Fruit fly (Drosophila melanogaster) whole organism, embryonic: ENCODE data around the gene Nprl3.

Source experiments
- B-H1 ChIP-seq: fragments of 200-800 bp; sonication (Bioruptor generic); IDR thresholded peaks from 3 replicates; pipeline ENCODE4 v1.3.6; 2022; ENCODE audit warnings: missing biosample characterization, missing genetic modification characterization
- Blimp-1 ChIP-seq: fragments of 200-800 bp; sonication (Bioruptor generic); optimal IDR thresholded peaks from 3 replicates; lab custom pipeline; 2018; ENCODE audit warnings: missing biosample characterization, missing genetic modification characterization, mild to moderate bottlenecking, moderate library complexity, missing genetic modification reagents
- BtbVII ChIP-seq: fragments of 200-800 bp; sonication (Bioruptor generic); optimal IDR thresholded peaks from 3 replicates; lab custom pipeline; 2017; ENCODE audit warnings: missing biosample characterization, mild to moderate bottlenecking, missing genetic modification characterization
- CG10147 ChIP-seq: fragments of 200-800 bp; sonication (Bioruptor generic); optimal IDR thresholded peaks from 2 replicates; lab custom pipeline; 2019; ENCODE audit warnings: missing biosample characterization, mild to moderate bottlenecking, missing genetic modification characterization, moderate library complexity
- CG10209 ChIP-seq: fragments of 200-800 bp; sonication (Bioruptor generic); optimal IDR thresholded peaks from 3 replicates; lab custom pipeline; 2017; ENCODE audit warnings: missing biosample characterization, mild to moderate bottlenecking, missing genetic modification characterization, missing genetic modification reagents
- CG11456 ChIP-seq: fragments of 200-800 bp; sonication (Bioruptor generic); IDR thresholded peaks from 3 replicates; pipeline ENCODE4 v1.3.6; 2022; ENCODE audit warnings: missing biosample characterization, missing genetic modification characterization
- CG11723 ChIP-seq: fragments of 200-800 bp; sonication (Bioruptor generic); optimal IDR thresholded peaks from 2 replicates; lab custom pipeline; 2017; ENCODE audit warnings: missing biosample characterization, mild to moderate bottlenecking, missing genetic modification characterization
- CG12071 ChIP-seq: fragments of 200-800 bp; sonication (Bioruptor generic); optimal IDR thresholded peaks from 3 replicates; lab custom pipeline; 2018; ENCODE audit warnings: missing biosample characterization, mild to moderate bottlenecking, missing genetic modification characterization
- CG12744 ChIP-seq: fragments of 200-800 bp; sonication (Bioruptor generic); optimal IDR thresholded peaks from 2 replicates; lab custom pipeline; 2016; ENCODE audit warnings: missing biosample characterization, missing genetic modification characterization
- CG15601 ChIP-seq: fragments of 200-800 bp; sonication (Bioruptor generic); optimal IDR thresholded peaks from 3 replicates; lab custom pipeline; 2019; ENCODE audit warnings: missing biosample characterization, mild to moderate bottlenecking, missing genetic modification characterization, moderate library complexity
- CG17912 ChIP-seq: fragments of 200-800 bp; sonication (Bioruptor generic); optimal IDR thresholded peaks from 2 replicates; lab custom pipeline; 2018; ENCODE audit warnings: missing biosample characterization, mild to moderate bottlenecking, missing genetic modification characterization
- CG1832 ChIP-seq: fragments of 200-800 bp; sonication (Bioruptor generic); optimal IDR thresholded peaks from 2 replicates; lab custom pipeline; 2017; ENCODE audit warnings: missing biosample characterization, mild to moderate bottlenecking, missing genetic modification characterization, inconsistent platforms
- CG30403 ChIP-seq: fragments of 200-800 bp; sonication (Bioruptor generic); optimal IDR thresholded peaks from 3 replicates; lab custom pipeline; 2016; ENCODE audit warnings: missing biosample characterization, missing genetic modification characterization
- CG30431 ChIP-seq: fragments of 200-800 bp; sonication (Bioruptor generic); optimal IDR thresholded peaks from 2 replicates; lab custom pipeline; 2017; ENCODE audit warnings: missing biosample characterization, missing genetic modification characterization
- CG43689 ChIP-seq: fragments of 200-800 bp; sonication (Bioruptor generic); IDR thresholded peaks from 2 replicates; pipeline ENCODE4 v1.3.6; 2022; ENCODE audit warnings: missing biosample characterization, missing genetic modification characterization
- CG6683 ChIP-seq: fragments of 200-800 bp; sonication (Bioruptor generic); optimal IDR thresholded peaks from 2 replicates; lab custom pipeline; 2017; ENCODE audit warnings: missing biosample characterization, mild to moderate bottlenecking, missing genetic modification characterization, missing genetic modification reagents
- CG6813 ChIP-seq: fragments of 200-800 bp; sonication (Bioruptor generic); optimal IDR thresholded peaks from 2 replicates; lab custom pipeline; 2017; ENCODE audit warnings: missing biosample characterization, missing genetic modification characterization, mild to moderate bottlenecking, moderate library complexity, missing genetic modification reagents
- CG6854 ChIP-seq: fragments of 200-800 bp; sonication (Bioruptor generic); optimal IDR thresholded peaks from 3 replicates; lab custom pipeline; 2017; ENCODE audit warnings: missing biosample characterization, mild to moderate bottlenecking, missing genetic modification characterization
- Camta ChIP-seq: fragments of 200-800 bp; sonication (Bioruptor generic); optimal IDR thresholded peaks from 2 replicates; lab custom pipeline; 2016; ENCODE audit warnings: missing biosample characterization, missing genetic modification characterization
- Doc3 ChIP-seq: fragments of 200-800 bp; sonication (Bioruptor generic); IDR thresholded peaks from 3 replicates; pipeline ENCODE4 v1.3.6; 2022; ENCODE audit warnings: missing biosample characterization, missing genetic modification characterization; ENCODE audit not compliant: partially characterized antibody
- HLHmδ ChIP-seq: fragments of 200-800 bp; sonication (Bioruptor generic); optimal IDR thresholded peaks from 2 replicates; lab custom pipeline; 2018; ENCODE audit warnings: missing biosample characterization, mild to moderate bottlenecking, missing genetic modification characterization, moderate library complexity
- Hr51 ChIP-seq, 2 experiments: fragments of 200-800 bp; sonication (Bioruptor generic); optimal IDR thresholded peaks; 2 replicates in 1 of 2; 3 replicates in 1 of 2; lab custom pipeline; 2016 to 2018; ENCODE audit warnings: missing biosample characterization in 2 of 2, missing genetic modification characterization in 2 of 2, mild to moderate bottlenecking in 1 of 2, moderate library complexity in 1 of 2
- Hr78 ChIP-seq, 2 experiments: fragments of 200-800 bp in 1 of 2; fragments of >200 bp in 1 of 2; sonication (Bioruptor generic) in 1 of 2; optimal IDR thresholded peaks; 2 replicates each; lab custom pipeline; 2017 to 2019; ENCODE audit warnings: missing biosample characterization in 2 of 2, missing genetic modification characterization in 2 of 2, mild to moderate bottlenecking in 1 of 2, moderate library complexity in 1 of 2
- Mrtf ChIP-seq: fragments of 200-800 bp; sonication (Bioruptor generic); IDR thresholded peaks from 3 replicates; pipeline ENCODE4 v1.3.6; 2022; ENCODE audit warnings: missing biosample characterization, missing genetic modification characterization
- Nf-YA ChIP-seq: fragments of 200-800 bp; sonication (Bioruptor generic); IDR thresholded peaks from 2 replicates; pipeline ENCODE4 v1.3.6; 2022; ENCODE audit warnings: missing biosample characterization, missing genetic modification characterization
- Poxn ChIP-seq: fragments of 200-800 bp; sonication (Bioruptor generic); IDR thresholded peaks from 2 replicates; pipeline ENCODE4 v1.3.6; 2022; ENCODE audit warnings: missing biosample characterization, missing genetic modification characterization
- Side ChIP-seq: fragments of 200-800 bp; sonication (Bioruptor generic); optimal IDR thresholded peaks from 2 replicates; lab custom pipeline; 2016; ENCODE audit warnings: missing biosample characterization, missing genetic modification characterization
- ac ChIP-seq: fragments of 200-800 bp; sonication (Bioruptor generic); optimal IDR thresholded peaks from 3 replicates; lab custom pipeline; 2017; ENCODE audit warnings: missing biosample characterization, mild to moderate bottlenecking, missing genetic modification characterization
- ase ChIP-seq: fragments of 200-800 bp; sonication (Bioruptor generic); IDR thresholded peaks from 3 replicates; pipeline ENCODE4 v1.3.6; 2022; ENCODE audit warnings: missing biosample characterization, missing genetic modification characterization
- caup ChIP-seq: fragments of 200-800 bp; sonication (Bioruptor generic); optimal IDR thresholded peaks from 3 replicates; lab custom pipeline; 2017; ENCODE audit warnings: missing biosample characterization, mild to moderate bottlenecking, missing genetic modification characterization, moderate library complexity; ENCODE audit not compliant: severe bottlenecking
- chif ChIP-seq, 2 experiments: fragments of 200-800 bp; sonication (Bioruptor generic); optimal IDR thresholded peaks; 3 replicates each; lab custom pipeline; 2016; ENCODE audit warnings: missing biosample characterization in 2 of 2, missing genetic modification characterization in 2 of 2
- cwo ChIP-seq: fragments of 200-800 bp; sonication (Bioruptor generic); optimal IDR thresholded peaks from 3 replicates; lab custom pipeline; 2017; ENCODE audit warnings: missing biosample characterization, missing genetic modification characterization, mild to moderate bottlenecking, moderate library complexity, missing genetic modification reagents
- ewg ChIP-seq: fragments of 200-800 bp; sonication (Bioruptor generic); optimal IDR thresholded peaks from 3 replicates; lab custom pipeline; 2017; ENCODE audit warnings: mild to moderate bottlenecking, missing biosample characterization, missing genetic modification reagents, missing genetic modification characterization
- gfzf ChIP-seq: fragments of 200-800 bp; sonication (Bioruptor generic); optimal IDR thresholded peaks from 2 replicates; lab custom pipeline; 2016; ENCODE audit warnings: missing biosample characterization, mild to moderate bottlenecking, missing genetic modification characterization, moderate library complexity
- lmd ChIP-seq: fragments of 200-800 bp; sonication (Bioruptor generic); IDR thresholded peaks from 2 replicates; pipeline ENCODE4 v1.3.6; 2022; ENCODE audit warnings: missing biosample characterization, missing genetic modification characterization
- nom ChIP-seq: fragments of 200-800 bp; sonication (Bioruptor generic); optimal IDR thresholded peaks from 2 replicates; lab custom pipeline; 2017; ENCODE audit warnings: missing biosample characterization, missing genetic modification characterization, mild to moderate bottlenecking, moderate library complexity, missing genetic modification reagents
- pum ChIP-seq: fragments of 200-800 bp; sonication (Bioruptor generic); optimal IDR thresholded peaks from 2 replicates; lab custom pipeline; 2016; ENCODE audit warnings: missing biosample characterization, missing genetic modification characterization
- pzg ChIP-seq: fragments of 200-800 bp; sonication (Bioruptor generic); optimal IDR thresholded peaks from 3 replicates; lab custom pipeline; 2018; ENCODE audit warnings: missing biosample characterization, mild to moderate bottlenecking, missing genetic modification characterization, moderate library complexity
- ranshi ChIP-seq: fragments of 200-800 bp; sonication (Bioruptor generic); IDR thresholded peaks from 2 replicates; pipeline ENCODE4 v1.3.6; 2022; ENCODE audit warnings: missing biosample characterization, missing genetic modification characterization
- sens ChIP-seq: fragments of 200-800 bp; sonication (Bioruptor generic); peaks from one replicate; lab custom pipeline; 2016; ENCODE audit warnings: missing biosample characterization, missing genetic modification characterization
- sim ChIP-seq: fragments of 200-800 bp; sonication (Bioruptor generic); IDR thresholded peaks from 2 replicates; pipeline ENCODE4 v1.3.6; 2022; ENCODE audit warnings: missing biosample characterization, missing genetic modification characterization
- sna ChIP-seq: fragments of 200-800 bp; sonication (Bioruptor generic); IDR thresholded peaks from 2 replicates; pipeline ENCODE4 v1.3.6; 2022; ENCODE audit warnings: missing biosample characterization, missing genetic modification characterization; ENCODE audit not compliant: partially characterized antibody
- sr ChIP-seq: fragments of 200-800 bp; sonication (Bioruptor generic); IDR thresholded peaks from 3 replicates; pipeline ENCODE4 v1.3.6; 2022; ENCODE audit warnings: missing biosample characterization, missing genetic modification characterization
- tin ChIP-seq: fragments of 200-800 bp; sonication (Bioruptor generic); optimal IDR thresholded peaks from 3 replicates; lab custom pipeline; 2016; ENCODE audit warnings: missing biosample characterization, missing genetic modification characterization
- tio ChIP-seq: fragments of 200-800 bp; sonication (Bioruptor generic); optimal IDR thresholded peaks from 2 replicates; lab custom pipeline; 2017; ENCODE audit warnings: missing biosample characterization, missing genetic modification characterization, inconsistent platforms
- unpg ChIP-seq: fragments of 200-800 bp; sonication (Bioruptor generic); optimal IDR thresholded peaks from 3 replicates; lab custom pipeline; 2018; ENCODE audit warnings: missing biosample characterization, mild to moderate bottlenecking, missing genetic modification characterization, moderate library complexity
- vnd ChIP-seq: fragments of 200-800 bp; sonication (Bioruptor generic); IDR thresholded peaks from 3 replicates; pipeline ENCODE4 v1.3.6; 2022; ENCODE audit warnings: missing biosample characterization, missing genetic modification characterization; ENCODE audit not compliant: partially characterized antibody

Gene Nprl3

dm6 chr3L:14028485-14029384 is 27.1 kb upstream of the Nprl3 start, which contains the start of gene Ptip (continued):
- no peak for TF ChIP-seq tio (GFP tag; lab: Kevin White, UChicago)
- TF ChIP-seq tin (GFP tag; lab: Kevin White, UChicago), result no peak
- TF ChIP-seq CG1832 (GFP tag; lab: Kevin White, UChicago), result no peak
- TF ChIP-seq Nf-YA, result no peak
- no peak for TF ChIP-seq CG12071
- no peak for TF ChIP-seq B-H1 (GFP tag; lab: Robert Waterston, UW)
- no peak for TF ChIP-seq pum (GFP tag; lab: Kevin White, UChicago)
- TF ChIP-seq CG10209 (GFP tag; lab: Kevin White, UChicago), result no peak
- TF ChIP-seq gfzf (GFP tag; lab: Kevin White, UChicago), result peak; percentile 50
- TF ChIP-seq CG30403 (GFP tag; lab: Kevin White, UChicago), result no peak
- peak; percentile 97 for TF ChIP-seq HLHmδ (GFP tag; lab: Kevin White, UChicago)
- TF ChIP-seq CG10147 (GFP tag; lab: Kevin White, UChicago), result no peak
- no peak for TF ChIP-seq cwo (GFP tag; lab: Kevin White, UChicago)
- TF ChIP-seq sr, result peak; percentile 62; the same call in 2 of the 3 replicates
- no peak for TF ChIP-seq Mrtf (GFP tag; lab: Robert Waterston, UW)
- TF ChIP-seq Doc3, result peak; percentile 87
- peak; percentile 49 for TF ChIP-seq sens
- no peak for TF ChIP-seq CG43689 (GFP tag; lab: Robert Waterston, UW)
- TF ChIP-seq ase (GFP tag; lab: Robert Waterston, UW), result 0 out of 3 replicates have a peak, but pooled peaks have one; percentile 9
- peak; percentile 40 for TF ChIP-seq ewg
- no peak for TF ChIP-seq CG11723 (GFP tag; lab: Kevin White, UChicago)
- peak; percentile 35 for TF ChIP-seq Side
- no peak for TF ChIP-seq nom (GFP tag; lab: Kevin White, UChicago)
- no peak for TF ChIP-seq CG12744 (GFP tag; lab: Kevin White, UChicago)
- no peak for TF ChIP-seq Poxn
- no peak for TF ChIP-seq Camta
- peak; percentile 60 for TF ChIP-seq CG17912 (GFP tag; lab: Kevin White, UChicago)
- no peak for TF ChIP-seq Hr51 (GFP tag; optimal IDR thresholded peaks at IDR 0.05; lab: Kevin White, UChicago)
- TF ChIP-seq CG15601, result no peak
- no peak for TF ChIP-seq CG6683
- no peak for TF ChIP-seq ac (GFP tag; lab: Kevin White, UChicago)
- no peak for TF ChIP-seq BtbVII (GFP tag; lab: Kevin White, UChicago)
- peak; percentile 94 for TF ChIP-seq Blimp-1 (GFP tag; lab: Kevin White, UChicago)
- TF ChIP-seq CG6854 (GFP tag; lab: Kevin White, UChicago), result no peak
- 0 out of 3 replicates have a peak, but pooled peaks have one; percentile 7 for TF ChIP-seq CG11456 (GFP tag; lab: Robert Waterston, UW)
- TF ChIP-seq CG30431, result no peak
- TF ChIP-seq sna, result peak; percentile 90
- TF ChIP-seq caup (GFP tag; lab: Kevin White, UChicago), result peak; percentile 70
- TF ChIP-seq ranshi (GFP tag; lab: Robert Waterston, UW), result no peak; the same call in 1 of the 2 replicates
- TF ChIP-seq chif (GFP tag; optimal IDR thresholded peaks at IDR 0.05; lab: Kevin White, UChicago), result no peak
- TF ChIP-seq lmd (GFP tag; lab: Robert Waterston, UW), result no peak
- no peak for TF ChIP-seq sim (GFP tag; lab: Robert Waterston, UW)
- no peak for TF ChIP-seq Hr78 (GFP tag; optimal IDR thresholded peaks at IDR 0.05; lab: Kevin White, UChicago)
- TF ChIP-seq vnd, result peak; percentile 96
- peak; percentile 54 for TF ChIP-seq CG6813
- peak; percentile 91 for TF ChIP-seq pzg (GFP tag; lab: Kevin White, UChicago)
- TF ChIP-seq unpg (GFP tag; lab: Kevin White, UChicago), result no peak
